Fruit fly (Drosophila melanogaster): ENCODE results near the gene CG33688.

Gene CG33688

dm6 chr3L:16228659-16229205 lies 29.7 kb downstream of the CG33688 start, which contains the start of gene Tmx3 (continued):
- TF ChIP-seq CG4854 (GFP tag; optimal IDR thresholded peaks at IDR 0.05), result peak; percentile 50
- TF ChIP-seq Bteb2 (GFP tag; optimal IDR thresholded peaks at IDR 0.05), result peak; percentile 48
- peak; percentile 76; the same call in 2 of the 3 replicates for TF ChIP-seq gce (GFP tag; IDR thresholded peaks at IDR 0.05)
- peak; percentile 91 for TF ChIP-seq CG10366 (GFP tag; IDR thresholded peaks at IDR 0.05)
- TF ChIP-seq CG10209 (GFP tag; optimal IDR thresholded peaks at IDR 0.05), result peak; percentile 90
- peak; percentile 95 for TF ChIP-seq Dbx (GFP tag; IDR thresholded peaks at IDR 0.05)
- peak; percentile 58 for TF ChIP-seq seq (GFP tag; IDR thresholded peaks at IDR 0.05)
- peak; percentile 30 for TF ChIP-seq run (tag; optimal IDR thresholded peaks at IDR 0.05)
- no peak for TF ChIP-seq CG6791 (GFP tag; IDR thresholded peaks at IDR 0.05; ENCODE audit: partially characterized antibody)
- TF ChIP-seq Kr (GFP tag; optimal IDR thresholded peaks at IDR 0.05), result no peak
- TF ChIP-seq amos (GFP tag; IDR thresholded peaks at IDR 0.05; ENCODE audit: partially characterized antibody), result no peak
- TF ChIP-seq BtbVII (GFP tag; optimal IDR thresholded peaks at IDR 0.05), result no peak
- peak; percentile 59 for TF ChIP-seq CG10431 (GFP tag; optimal IDR thresholded peaks at IDR 0.05)
- no peak for TF ChIP-seq Jarid2 (GFP tag; optimal IDR thresholded peaks at IDR 0.05)
- peak; percentile 78 for TF ChIP-seq CG14050 (GFP tag; IDR thresholded peaks at IDR 0.05)
- TF ChIP-seq CG11695 (GFP tag; IDR thresholded peaks at IDR 0.05), result peak; percentile 88
- TF ChIP-seq CG17829 (tag; optimal IDR thresholded peaks at IDR 0.05), result peak; percentile 90
- TF ChIP-seq CG15269 (tag; optimal IDR thresholded peaks at IDR 0.05), result peak; percentile 90
- TF ChIP-seq Elba2 (GFP tag; optimal IDR thresholded peaks at IDR 0.05), result peak; percentile 59
- peak; percentile 28 for TF ChIP-seq Dp (GFP tag; optimal IDR thresholded peaks at IDR 0.05)
- TF ChIP-seq Max (GFP tag; optimal IDR thresholded peaks at IDR 0.05), result peak; percentile 91
- no peak for TF ChIP-seq CG3995 (GFP tag; optimal IDR thresholded peaks at IDR 0.05)
- peak; percentile 95 for TF ChIP-seq CG11247 (GFP tag; IDR thresholded peaks at IDR 0.05)
- TF ChIP-seq CrebB (tag; optimal IDR thresholded peaks at IDR 0.05), result peak; percentile 61
- TF ChIP-seq usp (GFP tag; optimal IDR thresholded peaks at IDR 0.05), result no peak
- peak; percentile 99 for TF ChIP-seq CG10959 (GFP tag; IDR thresholded peaks at IDR 0.05)
- peak; percentile 96 for TF ChIP-seq CG12391 (tag; optimal IDR thresholded peaks at IDR 0.05)
- TF ChIP-seq CG15073 (GFP tag; optimal IDR thresholded peaks at IDR 0.05), result peak; percentile 42
- TF ChIP-seq kah (GFP tag; optimal IDR thresholded peaks at IDR 0.05), result peak; percentile 66
- TF ChIP-seq CG8765 (GFP tag; IDR thresholded peaks at IDR 0.05), result peak; percentile 77
- peak; percentile 77 for TF ChIP-seq CG7357 (GFP tag; IDR thresholded peaks at IDR 0.05)
- TF ChIP-seq tgo (GFP tag; IDR thresholded peaks at IDR 0.05), result peak; percentile 94
- TF ChIP-seq tx (GFP tag; optimal IDR thresholded peaks at IDR 0.05), result peak; percentile 22
- peak; percentile 20 for TF ChIP-seq Myb (GFP tag; optimal IDR thresholded peaks at IDR 0.05)
- peak; percentile 94 for TF ChIP-seq NFAT (GFP tag; IDR thresholded peaks at IDR 0.05)
- peak; percentile 17 for TF ChIP-seq shn (GFP tag; optimal IDR thresholded peaks at IDR 0.05)
- peak; percentile 95 for TF ChIP-seq ranshi (GFP tag; IDR thresholded peaks at IDR 0.05)
- TF ChIP-seq Mrtf (GFP tag; IDR thresholded peaks at IDR 0.05), result peak; percentile 84; the same call in 2 of the 3 replicates
- peak; percentile 70; the same call in 1 of the 2 replicates for TF ChIP-seq CG43689 (GFP tag; IDR thresholded peaks at IDR 0.05)
- TF ChIP-seq CG7271 (tag; optimal IDR thresholded peaks at IDR 0.05), result peak; percentile 52
- TF ChIP-seq CG10979 (tag; optimal IDR thresholded peaks at IDR 0.05), result peak; percentile 79
- peak; percentile 76 for TF ChIP-seq CG12104 (GFP tag; optimal IDR thresholded peaks at IDR 0.05)
- TF ChIP-seq Hmr (GFP tag; optimal IDR thresholded peaks at IDR 0.05), result peak; percentile 87
- peak; percentile 84 for TF ChIP-seq CG18619 (GFP tag; optimal IDR thresholded peaks at IDR 0.05)
- no peak for TF ChIP-seq yki (optimal IDR thresholded peaks at IDR 0.05)
- peak; percentile 89 for TF ChIP-seq Rx (GFP tag; IDR thresholded peaks at IDR 0.05)
- TF ChIP-seq Ada2b (GFP tag; IDR thresholded peaks at IDR 0.05), result peak; percentile 68
- TF ChIP-seq H15 (GFP tag; IDR thresholded peaks at IDR 0.05), result peak; percentile 92
- TF ChIP-seq jumu (GFP tag; optimal IDR thresholded peaks at IDR 0.05), result peak; percentile 23
- TF ChIP-seq Dll (GFP tag; IDR thresholded peaks at IDR 0.05; ENCODE audit: partially characterized antibody), result 0 out of 4 replicates have a peak, but pooled peaks have one; percentile 38
- peak; percentile 82 for TF ChIP-seq lilli (GFP tag; optimal IDR thresholded peaks at IDR 0.05)

Measured in whole organism, embryonic.